Worm (Caenorhabditis elegans) whole organism, L4 larva: Measurements from ENCODE around the gene col-187.
A peak's percentile ranks its signal among the peaks of the same experiment; 100 is the strongest.
"Not testable (repeated sequence)": the region's sequence is repeated elsewhere in the genome, so short reads cannot be mapped to it uniquely, and the experiment has no call there.

Source experiments
- D1046.2 ChIP-seq: fragments of 200-800 bp; sonication (Bioruptor generic); IDR thresholded peaks from 2 replicates; pipeline ENCODE4 v1.3.6; 2022; ENCODE audit warnings: missing genetic modification characterization, missing compliant biosample characterization
- T20F7.1 ChIP-seq: fragments of 200-800 bp; sonication (Bioruptor generic); optimal IDR thresholded peaks from 2 replicates; lab custom pipeline; 2018; ENCODE audit warnings: mild to moderate bottlenecking, missing genetic modification characterization, missing compliant biosample characterization
- T26A8.4 ChIP-seq: fragments of 200-800 bp; sonication (Bioruptor generic); IDR thresholded peaks from 2 replicates; pipeline ENCODE4 v1.3.6; 2022; ENCODE audit warnings: missing genetic modification characterization, missing compliant biosample characterization
- Y5F2A.4 ChIP-seq: fragments of 200-800 bp; sonication (Bioruptor generic); optimal IDR thresholded peaks from 2 replicates; lab custom pipeline; 2018; ENCODE audit warnings: mild to moderate bottlenecking, missing genetic modification characterization, missing compliant biosample characterization
- Y75B8A.6 ChIP-seq: fragments of 200-800 bp; sonication (Bioruptor generic); IDR thresholded peaks from 2 replicates; pipeline ENCODE4 v1.3.6; 2022; ENCODE audit warnings: missing genetic modification reagents, missing genetic modification characterization, missing compliant biosample characterization
- ZK337.2 ChIP-seq: fragments of 200-800 bp; sonication (Bioruptor generic); IDR thresholded peaks from 2 replicates; pipeline ENCODE4 v1.3.6; 2022; ENCODE audit warnings: missing genetic modification reagents, missing genetic modification characterization, missing compliant biosample characterization
- aha-1 ChIP-seq: fragments of 150-350 bp; peaks from one replicate; lab custom pipeline; 2014; ENCODE audit warnings: missing biosample characterization, missing genetic modification characterization
- attf-4 ChIP-seq: sonication (generic microtip); optimal IDR thresholded peaks from 3 replicates; lab custom pipeline; 2017; ENCODE audit warnings: missing biosample characterization, missing genetic modification characterization
- ceh-28 ChIP-seq: fragments of 150-350 bp; optimal IDR thresholded peaks from 2 replicates; lab custom pipeline; 2014; ENCODE audit warnings: missing biosample characterization, missing genetic modification reagents, missing genetic modification characterization
- ces-1 ChIP-seq: fragments of 150-350 bp; sonication (generic microtip); optimal IDR thresholded peaks from 4 replicates; lab custom pipeline; 2014; ENCODE audit warnings: missing biosample characterization, missing genetic modification reagents, missing genetic modification characterization
- ctbp-1 ChIP-seq: fragments of 200-800 bp; sonication (Bioruptor generic); IDR thresholded peaks from 2 replicates; pipeline ENCODE4 v1.3.6; 2022; ENCODE audit warnings: missing genetic modification reagents, missing genetic modification characterization, missing compliant biosample characterization
- daf-12 ChIP-seq: fragments of 150-350 bp; optimal IDR thresholded peaks from 2 replicates; lab custom pipeline; 2014; ENCODE audit warnings: missing biosample characterization, missing genetic modification reagents, missing genetic modification characterization
- daf-8 ChIP-seq: fragments of 200-800 bp; sonication (Bioruptor generic); IDR thresholded peaks from 2 replicates; pipeline ENCODE4 v1.3.6; 2022; ENCODE audit warnings: missing genetic modification characterization, missing compliant biosample characterization
- egl-27 ChIP-seq: sonication (generic microtip); optimal IDR thresholded peaks from 3 replicates; lab custom pipeline; 2017; ENCODE audit warnings: missing biosample characterization, missing genetic modification reagents, missing genetic modification characterization
- egl-43 ChIP-seq: fragments of 200-800 bp; sonication (Bioruptor generic); IDR thresholded peaks from 2 replicates; pipeline ENCODE4 v1.3.6; 2022; ENCODE audit warnings: missing genetic modification reagents, missing genetic modification characterization, missing compliant biosample characterization
- gei-8 ChIP-seq: fragments of 200-800 bp; sonication (Bioruptor generic); optimal IDR thresholded peaks from 2 replicates; lab custom pipeline; 2018; ENCODE audit warnings: mild to moderate bottlenecking, missing genetic modification characterization, missing compliant biosample characterization
- hmg-1.1 ChIP-seq: fragments of 200-800 bp; sonication (Bioruptor generic); IDR thresholded peaks from 2 replicates; pipeline ENCODE4 v1.3.6; 2022; ENCODE audit warnings: missing genetic modification reagents, missing genetic modification characterization, missing compliant biosample characterization
- lim-7 ChIP-seq: fragments of 200-800 bp; sonication (Bioruptor generic); IDR thresholded peaks from 2 replicates; pipeline ENCODE4 v1.3.6; 2022; ENCODE audit warnings: missing genetic modification characterization, missing compliant biosample characterization
- lin-38 ChIP-seq: fragments of 200-800 bp; sonication (Bioruptor generic); IDR thresholded peaks from 2 replicates; pipeline ENCODE4 v1.3.6; 2022; ENCODE audit warnings: missing genetic modification reagents, missing genetic modification characterization, missing compliant biosample characterization
- lsy-2 ChIP-seq, 2 experiments: fragments of 150-350 bp in 1 of 2; sonication (generic microtip) in 1 of 2; optimal IDR thresholded peaks; 2 replicates each; lab custom pipeline; 2014 to 2017; ENCODE audit warnings: missing biosample characterization in 2 of 2, missing genetic modification characterization in 2 of 2
- madf-9 ChIP-seq: fragments of 200-800 bp; sonication (Bioruptor generic); conservative IDR thresholded peaks from 2 replicates; pipeline ENCODE4 v1.3.6; 2022; ENCODE audit warnings: missing genetic modification reagents, missing genetic modification characterization, missing compliant biosample characterization
- mdl-1 ChIP-seq, 2 experiments: fragments of 150-350 bp in 1 of 2; sonication (generic microtip) in 1 of 2; optimal IDR thresholded peaks; 2 replicates each; lab custom pipeline; 2014 to 2017; ENCODE audit warnings: missing biosample characterization in 2 of 2, missing genetic modification characterization in 2 of 2
- mes-2 ChIP-seq: sonication (generic microtip); optimal IDR thresholded peaks from 2 replicates; lab custom pipeline; 2016; ENCODE audit warnings: missing genotype, mild to moderate bottlenecking, missing genetic modification characterization, missing compliant biosample characterization; ENCODE audit not compliant: poor library complexity, severe bottlenecking
- nhr-10 ChIP-seq: fragments of 150-350 bp; optimal IDR thresholded peaks from 2 replicates; lab custom pipeline; 2014; ENCODE audit warnings: missing biosample characterization, missing genetic modification characterization
- nhr-102 ChIP-seq: sonication (generic microtip); optimal IDR thresholded peaks from 2 replicates; lab custom pipeline; 2016; ENCODE audit warnings: mild to moderate bottlenecking, missing genetic modification characterization, moderate library complexity, missing compliant biosample characterization
- nhr-25 ChIP-seq: sonication (generic microtip); optimal IDR thresholded peaks from 2 replicates; lab custom pipeline; 2017; ENCODE audit warnings: missing genetic modification characterization, mild to moderate bottlenecking, missing compliant biosample characterization, antibody characterized with exemption, moderate library complexity, borderline replicate concordance; ENCODE audit not compliant: insufficient read depth
- nhr-42 ChIP-seq: fragments of 200-800 bp; sonication (Bioruptor generic); IDR thresholded peaks from 2 replicates; pipeline ENCODE4 v1.3.6; 2022; ENCODE audit warnings: missing genetic modification characterization, missing compliant biosample characterization
- nhr-6 ChIP-seq: fragments of 150-350 bp; optimal IDR thresholded peaks from 2 replicates; lab custom pipeline; 2014; ENCODE audit warnings: missing biosample characterization, missing genetic modification characterization
- nhr-77 ChIP-seq: fragments of 150-350 bp; optimal IDR thresholded peaks from 2 replicates; lab custom pipeline; 2014; ENCODE audit warnings: missing biosample characterization, missing genetic modification characterization
- php-3 ChIP-seq: fragments of 200-800 bp; sonication (Bioruptor generic); IDR thresholded peaks from 2 replicates; pipeline ENCODE4 v1.3.6; 2022; ENCODE audit warnings: missing genetic modification reagents, missing genetic modification characterization, missing compliant biosample characterization
- snpc-1.2 ChIP-seq: fragments of 200-800 bp; sonication (Bioruptor generic); IDR thresholded peaks from 2 replicates; pipeline ENCODE4 v1.3.6; 2022; ENCODE audit warnings: missing genetic modification reagents, missing genetic modification characterization, missing compliant biosample characterization
- tag-97 ChIP-seq: fragments of 200-800 bp; sonication (Bioruptor generic); IDR thresholded peaks from 2 replicates; pipeline ENCODE4 v1.3.6; 2022; ENCODE audit warnings: missing genetic modification characterization, missing compliant biosample characterization
- unc-130 ChIP-seq: sonication (generic microtip); optimal IDR thresholded peaks from 2 replicates; lab custom pipeline; 2016; ENCODE audit warnings: missing genetic modification reagents, missing genetic modification characterization, missing compliant biosample characterization
- unc-39 ChIP-seq: sonication (generic microtip); optimal IDR thresholded peaks from 2 replicates; lab custom pipeline; 2017; ENCODE audit warnings: missing biosample characterization, missing genetic modification characterization
- unc-62 ChIP-seq, 3 experiments: fragments of 150-350 bp in 1 of 3; sonication (generic microtip); optimal IDR thresholded peaks in 2 of 3; peaks in 1 of 3; 1 replicate in 1 of 3; 2 replicates in 2 of 3; lab custom pipeline; 2014 to 2017; ENCODE audit warnings: missing biosample characterization in 3 of 3, missing genetic modification characterization in 3 of 3, missing genetic modification reagents in 3 of 3, missing genotype in 1 of 3
- zfp-3 ChIP-seq: fragments of 200-800 bp; sonication (Bioruptor generic); conservative IDR thresholded peaks from 2 replicates; pipeline ENCODE4 v1.3.6; 2022; ENCODE audit warnings: missing genetic modification reagents, missing genetic modification characterization, missing compliant biosample characterization
- zip-2 ChIP-seq: fragments of 150-350 bp; optimal IDR thresholded peaks from 2 replicates; lab custom pipeline; 2014; ENCODE audit warnings: missing biosample characterization, missing genetic modification characterization

col-187 gene

ce11 chrX:16056404-16056803 is 16.3 kb upstream of the col-187 start (continued):
- peak; percentile 86 for TF ChIP-seq lin-38 (GFP tag; lab: Robert Waterston, UW)
- peak; percentile 97 for TF ChIP-seq php-3 (GFP tag; lab: Robert Waterston, UW)
- TF ChIP-seq gei-8 (GFP tag; lab: Kevin White, UChicago) = peak; percentile 91
- TF ChIP-seq zfp-3 = peak; percentile 97
- TF ChIP-seq nhr-42 = peak; percentile 98
- TF ChIP-seq unc-62 (GFP tag; optimal IDR thresholded peaks at IDR 0.05 in 1 of 2; lab: Kevin White, UChicago) = peak; percentile 77 to 99
- TF ChIP-seq unc-62 (tag; optimal IDR thresholded peaks at IDR 0.05; lab: Kevin White, UChicago) = no peak
- TF ChIP-seq egl-27 = no peak
- TF ChIP-seq, all 104 proteins: peak for 89

DNA sequence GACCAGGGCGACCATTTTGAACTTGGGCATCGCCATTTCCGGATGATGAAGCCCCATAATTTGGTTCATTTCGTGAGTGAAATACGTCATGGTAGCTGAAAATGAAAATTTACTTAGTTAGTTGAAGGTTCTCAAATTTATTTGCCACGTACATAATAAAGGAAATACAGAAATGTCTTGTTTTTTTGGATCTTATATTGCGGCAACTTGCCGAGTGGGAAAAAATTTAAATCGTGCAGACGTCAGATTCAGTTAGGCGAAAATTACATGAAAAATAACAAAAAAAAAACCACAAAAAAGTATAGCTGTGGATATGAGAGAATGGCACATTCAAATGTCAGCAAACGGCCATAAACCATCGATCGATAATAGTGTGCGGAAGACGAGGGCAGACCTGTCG is 13.8 kb upstream of the col-187 start, which contains the start of gene T27A8.2:
TSS of gene T27A8.2 (minus strand) at position 101 of the 400 bp plus-strand sequence.
- no peak for TF ChIP-seq unc-39 (tag; lab: Kevin White, UChicago)
- no peak for TF ChIP-seq ceh-28
- no peak for TF ChIP-seq nhr-10 (tag; lab: Kevin White, UChicago)
- no peak for TF ChIP-seq nhr-25 (tag; lab: Kevin White, UChicago)
- no peak for TF ChIP-seq daf-8
- TF ChIP-seq attf-4 (tag; lab: Kevin White, UChicago) = no peak
- TF ChIP-seq aha-1 (tag; lab: Kevin White, UChicago) = no peak
- TF ChIP-seq mes-2 (tag; lab: Kevin White, UChicago) = no peak
- TF ChIP-seq snpc-1.2 (GFP tag; lab: Robert Waterston, UW) = no peak
- no peak for TF ChIP-seq lsy-2 (tag; optimal IDR thresholded peaks at IDR 0.05; lab: Kevin White, UChicago)

ce11 chrX:16062385-16062784 is 10.3 kb upstream of the col-187 start, which contains the start of gene T27A8.3:
T27A8.3 (plus strand) TSS chrX:16062685.
- not testable (repeated sequence) for TF ChIP-seq daf-12 (tag; lab: Kevin White, UChicago); Y75B8A.6 (GFP tag; lab: Robert Waterston, UW); T26A8.4

- no peak for TF ChIP-seq unc-39 (tag; lab: Kevin White, UChicago)
- TF ChIP-seq nhr-6 (tag; lab: Kevin White, UChicago) = no peak
- TF ChIP-seq ctbp-1 (GFP tag; lab: Robert Waterston, UW) = no peak
These were observed 4.7 kb upstream of the col-187 start for ce11 chrX:16067984-16068383.

ce11 chrX:16076470-16076869 is 3.8 kb downstream of the col-187 start, which contains the start of gene C30F2.4:
C30F2.4 (minus strand) TSS chrX:16076570.
- no peak for TF ChIP-seq madf-9 (GFP tag; lab: Robert Waterston, UW)
- TF ChIP-seq T20F7.1 (GFP tag; lab: Kevin White, UChicago) = no peak
- TF ChIP-seq tag-97 (GFP tag; lab: Robert Waterston, UW) = no peak
- no peak for TF ChIP-seq zip-2
- no peak for TF ChIP-seq ZK337.2 (GFP tag; lab: Robert Waterston, UW)
- no peak for TF ChIP-seq unc-130 (GFP tag; lab: Kevin White, UChicago)
- no peak for TF ChIP-seq ctbp-1 (GFP tag; lab: Robert Waterston, UW)
- no peak for TF ChIP-seq nhr-102 (tag; lab: Kevin White, UChicago)
- no peak for TF ChIP-seq mdl-1 (tag; optimal IDR thresholded peaks at IDR 0.05; lab: Kevin White, UChicago)
- no peak for TF ChIP-seq T26A8.4
- TF ChIP-seq lim-7 (GFP tag; lab: Robert Waterston, UW) = no peak
- TF ChIP-seq nhr-77 (tag; lab: Kevin White, UChicago) = no peak
- TF ChIP-seq zfp-3 = no peak
- TF ChIP-seq egl-43 (GFP tag; lab: Robert Waterston, UW) = no peak
- TF ChIP-seq hmg-1.1 (GFP tag; lab: Robert Waterston, UW) = no peak
- no peak for TF ChIP-seq Y5F2A.4 (GFP tag; lab: Kevin White, UChicago)
- TF ChIP-seq ces-1 (GFP tag; lab: Kevin White, UChicago) = no peak
- TF ChIP-seq D1046.2 (GFP tag; lab: Robert Waterston, UW) = no peak
- no peak for TF ChIP-seq egl-27
- TF ChIP-seq lin-38 (GFP tag; lab: Robert Waterston, UW) = no peak
